Worm (Caenorhabditis elegans) whole organism, late embryonic: ENCODE results near the gene srh-284.

ENCODE experiments used
- C08G9.2 ChIP-seq: sonication (generic microtip); optimal IDR thresholded peaks from 2 replicates; lab custom pipeline; 2016; ENCODE audit warnings: mild to moderate bottlenecking, missing genetic modification characterization, moderate library complexity, missing compliant biosample characterization
- C38D4.7 ChIP-seq: fragments of 200-800 bp; sonication (Bioruptor generic); optimal IDR thresholded peaks from 2 replicates; lab custom pipeline; 2018; ENCODE audit warnings: mild to moderate bottlenecking, missing genetic modification characterization, moderate library complexity, missing compliant biosample characterization
- K09A11.1 ChIP-seq: sonication (generic microtip); optimal IDR thresholded peaks from 2 replicates; lab custom pipeline; 2017; ENCODE audit warnings: antibody characterized with exemption, mild to moderate bottlenecking, missing genetic modification characterization, missing compliant biosample characterization; ENCODE audit not compliant: insufficient read depth
- Y22D7AL.16 ChIP-seq: sonication (generic microtip); optimal IDR thresholded peaks from 2 replicates; lab custom pipeline; 2016; ENCODE audit warnings: missing genetic modification characterization, missing compliant biosample characterization
- ahr-1 ChIP-seq: sonication (generic microtip); optimal IDR thresholded peaks from 2 replicates; lab custom pipeline; 2016; ENCODE audit warnings: missing genetic modification characterization, missing compliant biosample characterization
- ama-1 ChIP-seq: fragments of 150-350 bp; optimal IDR thresholded peaks from 2 replicates; lab custom pipeline; 2014
- ceh-19 ChIP-seq: fragments of 200-800 bp; sonication (Bioruptor generic); optimal IDR thresholded peaks from 2 replicates; lab custom pipeline; 2018; ENCODE audit warnings: mild to moderate bottlenecking, missing genetic modification characterization, missing compliant biosample characterization
- ceh-2 ChIP-seq: sonication (generic microtip); optimal IDR thresholded peaks from 2 replicates; lab custom pipeline; 2016; ENCODE audit warnings: missing genotype, missing genetic modification characterization, missing compliant biosample characterization
- ceh-22 ChIP-seq: sonication (generic microtip); optimal IDR thresholded peaks from 2 replicates; lab custom pipeline; 2017; ENCODE audit warnings: missing biosample characterization, missing genetic modification characterization
- ceh-24 ChIP-seq: sonication (generic microtip); optimal IDR thresholded peaks from 2 replicates; lab custom pipeline; 2016; ENCODE audit warnings: mild to moderate bottlenecking, missing genetic modification characterization, missing compliant biosample characterization
- ceh-30 ChIP-seq: fragments of 150-350 bp; optimal IDR thresholded peaks from 2 replicates; lab custom pipeline; 2014; ENCODE audit warnings: missing biosample characterization, missing genetic modification characterization
- ceh-45 ChIP-seq: fragments of 200-800 bp; sonication (Bioruptor generic); IDR thresholded peaks from 2 replicates; pipeline ENCODE4 v1.3.6; 2022; ENCODE audit warnings: missing genetic modification reagents, missing genetic modification characterization, missing compliant biosample characterization
- ceh-6 ChIP-seq: fragments of 200-800 bp; sonication (Bioruptor generic); optimal IDR thresholded peaks from 2 replicates; lab custom pipeline; 2018; ENCODE audit warnings: mild to moderate bottlenecking, missing genetic modification characterization, missing compliant biosample characterization
- che-1 ChIP-seq: sonication (generic microtip); optimal IDR thresholded peaks from 2 replicates; lab custom pipeline; 2016; ENCODE audit warnings: mild to moderate bottlenecking, missing genetic modification characterization, missing compliant biosample characterization
- dmd-4 ChIP-seq: sonication (generic microtip); optimal IDR thresholded peaks from 2 replicates; lab custom pipeline; 2016; ENCODE audit warnings: borderline replicate concordance, missing genetic modification characterization, missing compliant biosample characterization
- elt-2 ChIP-seq: sonication (generic microtip); optimal IDR thresholded peaks from 2 replicates; lab custom pipeline; 2016; ENCODE audit warnings: missing genetic modification reagents, missing genetic modification characterization, missing compliant biosample characterization
- elt-4 ChIP-seq: sonication (generic microtip); optimal IDR thresholded peaks from 2 replicates; lab custom pipeline; 2016; ENCODE audit warnings: missing genetic modification characterization, missing compliant biosample characterization
- eyg-1 ChIP-seq: sonication (generic microtip); optimal IDR thresholded peaks from 2 replicates; lab custom pipeline; 2016; ENCODE audit warnings: missing genotype, missing genetic modification characterization, missing compliant biosample characterization
- fkh-10 ChIP-seq: fragments of 150-350 bp; optimal IDR thresholded peaks from 2 replicates; lab custom pipeline; 2014; ENCODE audit warnings: missing biosample characterization, missing genetic modification reagents, missing genetic modification characterization
- hlh-15 ChIP-seq: sonication (generic microtip); optimal IDR thresholded peaks from 2 replicates; lab custom pipeline; 2016; ENCODE audit warnings: missing genetic modification characterization, missing compliant biosample characterization
- hlh-30 ChIP-seq: sonication (generic microtip); optimal IDR thresholded peaks from 2 replicates; lab custom pipeline; 2017; ENCODE audit warnings: antibody characterized with exemption, missing genetic modification characterization, missing compliant biosample characterization; ENCODE audit not compliant: insufficient read depth
- hlh-6 ChIP-seq: sonication (generic microtip); optimal IDR thresholded peaks from 2 replicates; lab custom pipeline; 2016; ENCODE audit warnings: missing genotype, missing genetic modification characterization, missing compliant biosample characterization
- hlh-8 ChIP-seq: sonication (generic microtip); optimal IDR thresholded peaks from 2 replicates; lab custom pipeline; 2016; ENCODE audit warnings: missing genotype, missing genetic modification characterization, missing compliant biosample characterization
- lin-11 ChIP-seq: fragments of 200-800 bp; sonication (Bioruptor generic); optimal IDR thresholded peaks from 2 replicates; lab custom pipeline; 2018; ENCODE audit warnings: mild to moderate bottlenecking, missing genetic modification characterization, missing compliant biosample characterization
- madf-2 ChIP-seq: sonication (generic microtip); optimal IDR thresholded peaks from 2 replicates; lab custom pipeline; 2017; ENCODE audit warnings: missing genetic modification characterization, missing compliant biosample characterization
- nhr-11 ChIP-seq: fragments of 150-350 bp; optimal IDR thresholded peaks from 2 replicates; lab custom pipeline; 2014; ENCODE audit warnings: missing biosample characterization, missing genetic modification characterization
- nhr-232 ChIP-seq: sonication (generic microtip); optimal IDR thresholded peaks from 2 replicates; lab custom pipeline; 2016; ENCODE audit warnings: missing genetic modification characterization, missing compliant biosample characterization
- npax-4 ChIP-seq: sonication (generic microtip); optimal IDR thresholded peaks from 2 replicates; lab custom pipeline; 2016; ENCODE audit warnings: missing genetic modification characterization, missing compliant biosample characterization
- odd-2 ChIP-seq: sonication (generic microtip); optimal IDR thresholded peaks from 2 replicates; lab custom pipeline; 2017; ENCODE audit warnings: antibody characterized with exemption, mild to moderate bottlenecking, missing genetic modification characterization, missing compliant biosample characterization
- pat-9 ChIP-seq: fragments of 200-800 bp; sonication (Bioruptor generic); optimal IDR thresholded peaks from 2 replicates; lab custom pipeline; 2018; ENCODE audit warnings: mild to moderate bottlenecking, missing genetic modification characterization, moderate library complexity, missing compliant biosample characterization
- pax-1 ChIP-seq: fragments of 150-350 bp; optimal IDR thresholded peaks from 2 replicates; lab custom pipeline; 2014; ENCODE audit warnings: missing biosample characterization, missing genetic modification characterization
- pqm-1 ChIP-seq: sonication (generic microtip); optimal IDR thresholded peaks from 2 replicates; lab custom pipeline; 2016; ENCODE audit warnings: missing genetic modification characterization, missing compliant biosample characterization
- pros-1 ChIP-seq: fragments of 150-350 bp; optimal IDR thresholded peaks from 2 replicates; lab custom pipeline; 2014; ENCODE audit warnings: missing biosample characterization, missing genetic modification reagents, missing genetic modification characterization
- ref-2 ChIP-seq: sonication (generic microtip); optimal IDR thresholded peaks from 2 replicates; lab custom pipeline; 2016; ENCODE audit warnings: missing genetic modification characterization, missing compliant biosample characterization
- sox-2 ChIP-seq: fragments of 200-800 bp; sonication (Bioruptor generic); IDR thresholded peaks from 2 replicates; pipeline ENCODE4 v1.3.6; 2022; ENCODE audit warnings: missing genetic modification reagents, missing genetic modification characterization, missing compliant biosample characterization
- sox-4 ChIP-seq: sonication (generic microtip); optimal IDR thresholded peaks from 2 replicates; lab custom pipeline; 2017; ENCODE audit warnings: mild to moderate bottlenecking, missing genetic modification characterization, inconsistent platforms, missing compliant biosample characterization
- syd-9 ChIP-seq: sonication (generic microtip); optimal IDR thresholded peaks from 2 replicates; lab custom pipeline; 2016; ENCODE audit warnings: mild to moderate bottlenecking, missing genetic modification characterization, moderate library complexity, missing compliant biosample characterization
- tbx-2 ChIP-seq: sonication (generic microtip); optimal IDR thresholded peaks from 2 replicates; lab custom pipeline; 2016; ENCODE audit warnings: missing genetic modification characterization, missing compliant biosample characterization
- unc-3 ChIP-seq, 2 experiments: fragments of 200-800 bp in 1 of 2; sonication (Bioruptor generic) in 1 of 2; sonication (generic microtip) in 1 of 2; conservative IDR thresholded peaks in 1 of 2; optimal IDR thresholded peaks in 1 of 2; 2 replicates each; pipeline versions ENCODE4 v1.3.6 to Lab custom; 2016 to 2022; ENCODE audit warnings: missing compliant biosample characterization in 2 of 2, missing genetic modification characterization in 2 of 2, missing genetic modification reagents in 1 of 2
- unc-42 ChIP-seq: sonication (generic microtip); optimal IDR thresholded peaks from 2 replicates; lab custom pipeline; 2016; ENCODE audit warnings: missing genotype, missing genetic modification characterization, missing compliant biosample characterization
- unc-55 ChIP-seq: sonication (generic microtip); optimal IDR thresholded peaks from 2 replicates; lab custom pipeline; 2017; ENCODE audit warnings: missing biosample characterization, missing genetic modification reagents, missing genetic modification characterization
- unc-86 ChIP-seq: sonication (generic microtip); optimal IDR thresholded peaks from 2 replicates; lab custom pipeline; 2016; ENCODE audit warnings: missing genetic modification characterization, missing compliant biosample characterization
- zip-5 ChIP-seq: sonication (generic microtip); optimal IDR thresholded peaks from 2 replicates; lab custom pipeline; 2016; ENCODE audit warnings: missing genetic modification characterization, missing compliant biosample characterization

srh-284 gene

ce11 chrV:17800538-17800937 is 33.2 kb downstream of the srh-284 start, which contains the start of gene srh-287:
Gene srh-287, plus strand, starts transcription at chrV:17800838.
- TF ChIP-seq dmd-4 (tag; lab: Kevin White, UChicago) (no peak), C08G9.2 (tag; lab: Kevin White, UChicago) (no peak), nhr-232 (tag; lab: Kevin White, UChicago) (no peak), ceh-22 (tag; lab: Kevin White, UChicago) (no peak), C38D4.7 (GFP tag; lab: Kevin White, UChicago) (no peak), hlh-8 (tag; lab: Kevin White, UChicago) (no peak), unc-3 (GFP tag; conservative IDR thresholded peaks at IDR 0.05; lab: Robert Waterston, UW) (no peak), unc-3 (tag; optimal IDR thresholded peaks at IDR 0.05; lab: Kevin White, UChicago) (no peak), eyg-1 (tag; lab: Kevin White, UChicago) (no peak), odd-2 (tag; lab: Kevin White, UChicago) (no peak), ref-2 (no peak), syd-9 (tag; lab: Kevin White, UChicago) (no peak), ceh-45 (GFP tag; lab: Robert Waterston, UW) (no peak), ceh-24 (tag; lab: Kevin White, UChicago) (no peak), unc-55 (GFP tag; lab: Kevin White, UChicago) (no peak), pat-9 (no peak), pros-1 (tag; lab: Kevin White, UChicago) (no peak), ahr-1 (tag; lab: Kevin White, UChicago) (no peak), elt-2 (tag; lab: Kevin White, UChicago) (no peak), sox-4 (tag; lab: Kevin White, UChicago) (no peak), zip-5 (tag; lab: Kevin White, UChicago) (no peak)
- TF ChIP-seq, all 69 proteins: peak for 0

ce11 chrV:17802519-17802918 is 35.2 kb downstream of the srh-284 start, which contains the start of the genes Y94A7B.11 and srh-292:
Gene Y94A7B.11, minus strand, starts transcription at chrV:17802619.
Gene srh-292, plus strand, starts transcription at chrV:17802769.
- TF ChIP-seq pqm-1 (tag; lab: Kevin White, UChicago): no peak
- no peak for TF ChIP-seq tbx-2 (tag; lab: Kevin White, UChicago)
- TF ChIP-seq unc-86: no peak
- TF ChIP-seq pax-1: no peak
- no peak for TF ChIP-seq sox-4 (tag; lab: Kevin White, UChicago)
- no peak for TF ChIP-seq ama-1
- TF ChIP-seq K09A11.1: no peak
- no peak for TF ChIP-seq sox-2 (GFP tag; lab: Robert Waterston, UW)
- TF ChIP-seq ceh-30 (tag; lab: Kevin White, UChicago): no peak
- TF ChIP-seq unc-42 (tag; lab: Kevin White, UChicago): no peak
- TF ChIP-seq che-1 (tag; lab: Kevin White, UChicago): no peak
- no peak for TF ChIP-seq madf-2 (tag; lab: Kevin White, UChicago)
- TF ChIP-seq ceh-6: no peak
- TF ChIP-seq nhr-11 (tag; lab: Kevin White, UChicago): no peak
- no peak for TF ChIP-seq elt-4 (tag; lab: Kevin White, UChicago)
- TF ChIP-seq ceh-24 (tag; lab: Kevin White, UChicago): no peak
- no peak for TF ChIP-seq ceh-19 (GFP tag; lab: Kevin White, UChicago)
- no peak for TF ChIP-seq hlh-8 (tag; lab: Kevin White, UChicago)

ce11 chrV:17805323-17805722 is 38.0 kb downstream of the srh-284 start, which contains the start of gene srh-291:
Gene srh-291, plus strand, starts transcription at chrV:17805623.
- TF ChIP-seq hlh-15 (tag; lab: Kevin White, UChicago): no peak
- TF ChIP-seq zip-5 (tag; lab: Kevin White, UChicago): no peak
- no peak for TF ChIP-seq ceh-2 (tag; lab: Kevin White, UChicago)
- no peak for TF ChIP-seq fkh-10 (GFP tag; lab: Kevin White, UChicago)
- TF ChIP-seq ama-1: no peak
- TF ChIP-seq hlh-6 (tag; lab: Kevin White, UChicago): no peak
- TF ChIP-seq lin-11: no peak
- no peak for TF ChIP-seq Y22D7AL.16 (tag; lab: Kevin White, UChicago)
- TF ChIP-seq npax-4 (tag; lab: Kevin White, UChicago): no peak
- no peak for TF ChIP-seq sox-4 (tag; lab: Kevin White, UChicago)
- TF ChIP-seq hlh-30 (tag; lab: Kevin White, UChicago): no peak
- no peak for TF ChIP-seq ceh-24 (tag; lab: Kevin White, UChicago)
- TF ChIP-seq pax-1: no peak
- TF ChIP-seq ceh-19 (GFP tag; lab: Kevin White, UChicago): no peak
- no peak for TF ChIP-seq unc-42 (tag; lab: Kevin White, UChicago)
